Worm (Caenorhabditis elegans) whole organism, L4 larva: Measurements from ENCODE around the gene fipr-4.

Source experiments
- Y48G9A.11 ChIP-seq: fragments of 200-800 bp; sonication (Bioruptor generic); IDR thresholded peaks from 2 replicates; pipeline ENCODE4 v1.3.6; 2022; ENCODE audit warnings: missing genetic modification reagents, missing genetic modification characterization, missing compliant biosample characterization
- lin-1 ChIP-seq: fragments of 200-800 bp; sonication (Bioruptor generic); IDR thresholded peaks from 2 replicates; pipeline ENCODE4 v1.3.6; 2022; ENCODE audit warnings: missing genetic modification reagents, missing genetic modification characterization, missing compliant biosample characterization
- lin-13 ChIP-seq: fragments of 150-350 bp; optimal IDR thresholded peaks from 2 replicates; lab custom pipeline; 2014; ENCODE audit warnings: missing biosample characterization, missing genetic modification reagents, missing genetic modification characterization
- mdl-1 ChIP-seq, 2 experiments: fragments of 150-350 bp in 1 of 2; sonication (generic microtip) in 1 of 2; optimal IDR thresholded peaks; 2 replicates each; lab custom pipeline; 2014 to 2017; ENCODE audit warnings: missing biosample characterization in 2 of 2, missing genetic modification characterization in 2 of 2
- pqm-1 ChIP-seq: sonication (generic microtip); optimal IDR thresholded peaks from 2 replicates; lab custom pipeline; 2017; ENCODE audit warnings: missing biosample characterization, missing genetic modification characterization
- rbr-2 ChIP-seq: sonication (generic microtip); optimal IDR thresholded peaks from 2 replicates; lab custom pipeline; 2016; ENCODE audit warnings: missing genotype, missing genetic modification characterization, missing compliant biosample characterization
- tra-1 ChIP-seq: fragments of 200-800 bp; sonication (Bioruptor generic); IDR thresholded peaks from 2 replicates; pipeline ENCODE4 v1.3.6; 2022; ENCODE audit warnings: missing genetic modification reagents, missing genetic modification characterization, missing compliant biosample characterization

- no peak for TF ChIP-seq lin-13
- TF ChIP-seq rbr-2 (tag; lab: Kevin White, UChicago) = no peak
- no peak for TF ChIP-seq pqm-1
- no peak for TF ChIP-seq mdl-1 (tag; optimal IDR thresholded peaks at IDR 0.05; lab: Kevin White, UChicago)
- TF ChIP-seq Y48G9A.11 = no peak
- TF ChIP-seq lin-1 (GFP tag; lab: Robert Waterston, UW) = no peak
- TF ChIP-seq tra-1 (GFP tag; lab: Robert Waterston, UW) = no peak
Observed at ce11 chrV:10237171-10237570, 8.9 kb upstream of the fipr-4 start.
